Worm (Caenorhabditis elegans) whole organism, L4 larva: ENCODE results near the gene gst-34.

Experiments
- T26A8.4 ChIP-seq: fragments of 200-800 bp; sonication (Bioruptor generic); IDR thresholded peaks from 2 replicates; pipeline ENCODE4 v1.3.6; 2022; ENCODE audit warnings: missing genetic modification characterization, missing compliant biosample characterization
- dmd-9 ChIP-seq: fragments of 200-800 bp; sonication (Bioruptor generic); IDR thresholded peaks from 2 replicates; pipeline ENCODE4 v1.3.6; 2022; ENCODE audit warnings: missing genetic modification reagents, missing genetic modification characterization, missing compliant biosample characterization
- duxl-1 ChIP-seq: sonication (generic microtip); optimal IDR thresholded peaks from 2 replicates; lab custom pipeline; 2016; ENCODE audit warnings: mild to moderate bottlenecking, missing genetic modification characterization, moderate library complexity, missing compliant biosample characterization; ENCODE audit not compliant: poor library complexity
- egl-27 ChIP-seq: sonication (generic microtip); optimal IDR thresholded peaks from 3 replicates; lab custom pipeline; 2017; ENCODE audit warnings: missing biosample characterization, missing genetic modification reagents, missing genetic modification characterization
- lir-3 ChIP-seq: sonication (generic microtip); optimal IDR thresholded peaks from 2 replicates; lab custom pipeline; 2016; ENCODE audit warnings: mild to moderate bottlenecking, missing genetic modification characterization, missing compliant biosample characterization

- no peak for TF ChIP-seq T26A8.4
- no peak for TF ChIP-seq dmd-9 (GFP tag; lab: Robert Waterston, UW)
- TF ChIP-seq duxl-1 (tag; lab: Kevin White, UChicago), result no peak
- no peak for TF ChIP-seq lir-3 (tag; lab: Kevin White, UChicago)
- TF ChIP-seq egl-27 (tag; lab: Kevin White, UChicago), result no peak
Measured at ce11 chrII:15178494-15178893, 4.5 kb downstream of the gst-34 start, which contains the start of gene gst-32.
